Worm (Caenorhabditis elegans) whole organism, young adult: ENCODE measurements around the gene srd-11.

Experiments
- B0019.2 ChIP-seq: fragments of 200-800 bp; sonication (Bioruptor generic); conservative IDR thresholded peaks from 2 replicates; pipeline ENCODE4 v1.3.6; 2022; ENCODE audit warnings: missing genetic modification reagents, missing genetic modification characterization, missing compliant biosample characterization
- F39B2.1 ChIP-seq: fragments of 200-800 bp; sonication (Bioruptor generic); IDR thresholded peaks from 2 replicates; pipeline ENCODE4 v1.3.6; 2022; ENCODE audit warnings: missing genetic modification reagents, missing genetic modification characterization, missing compliant biosample characterization
- F57A8.1 ChIP-seq: fragments of 200-800 bp; sonication (Bioruptor generic); optimal IDR thresholded peaks from 2 replicates; lab custom pipeline; 2018; ENCODE audit warnings: mild to moderate bottlenecking, missing genetic modification characterization, moderate library complexity, missing compliant biosample characterization
- K12H6.12 ChIP-seq: fragments of 200-800 bp; sonication (Bioruptor generic); optimal IDR thresholded peaks from 2 replicates; lab custom pipeline; 2018; ENCODE audit warnings: mild to moderate bottlenecking, missing genetic modification characterization, missing compliant biosample characterization
- ceh-27 ChIP-seq: fragments of 200-800 bp; sonication (Bioruptor generic); optimal IDR thresholded peaks from 2 replicates; lab custom pipeline; 2018; ENCODE audit warnings: mild to moderate bottlenecking, missing genetic modification characterization, moderate library complexity, missing compliant biosample characterization

DNA sequence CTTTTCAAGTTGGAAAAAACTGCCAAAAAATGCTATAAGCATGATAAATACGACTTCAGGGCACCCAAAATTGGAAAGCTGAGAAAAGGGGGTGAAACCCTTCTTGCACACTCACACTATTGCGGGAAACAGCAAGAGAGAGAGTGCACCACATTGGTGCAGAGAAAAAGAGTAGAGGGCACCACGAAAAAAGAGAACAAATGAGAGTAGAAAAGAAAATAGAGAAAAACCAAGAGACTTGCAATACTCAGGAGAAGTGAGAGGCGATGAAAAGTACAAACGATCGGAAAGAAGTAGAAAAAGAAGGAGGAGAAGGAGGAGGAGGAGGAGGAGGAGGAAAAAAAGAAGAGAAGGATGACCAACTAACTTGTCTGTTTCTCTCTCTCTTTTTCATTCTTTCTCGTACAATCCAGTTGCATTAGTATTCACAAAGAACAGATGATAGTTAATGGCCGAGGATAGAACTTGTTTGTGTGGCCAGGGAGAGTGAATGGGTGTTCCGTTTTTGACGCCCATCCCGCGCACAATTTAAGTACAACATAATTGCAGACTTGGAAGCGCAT is 35.6 kb upstream of the srd-11 start:
- no peak for TF ChIP-seq B0019.2
- no peak for TF ChIP-seq F57A8.1 (GFP tag; lab: Kevin White, UChicago)
- no peak for TF ChIP-seq F39B2.1 (GFP tag; lab: Robert Waterston, UW)
- peak; percentile 46 for TF ChIP-seq K12H6.12 (tag; lab: Kevin White, UChicago)
- peak; percentile 33 for TF ChIP-seq ceh-27 (GFP tag; lab: Kevin White, UChicago)
